Fruit fly (Drosophila melanogaster): Measurements from ENCODE around the gene ine.

Gene ine

dm6 chr2L:4454009-4454689, 22.7 kb downstream of the ine start, which contains the start of the genes Secp43 and ND-B8 (continued):
- TF ChIP-seq CG11456 (GFP tag; IDR thresholded peaks at IDR 0.05) (no peak), hbn (GFP tag; IDR thresholded peaks at IDR 0.05; ENCODE audit: partially characterized antibody) (peak; percentile 57), CrebB (tag; optimal IDR thresholded peaks at IDR 0.05) (no peak), Scr (GFP tag; IDR thresholded peaks at IDR 0.05; ENCODE audit: partially characterized antibody) (peak; percentile 74), zen (tag; optimal IDR thresholded peaks at IDR 0.05) (peak; percentile 59), exex (tag; optimal IDR thresholded peaks at IDR 0.05) (peak; percentile 16), Xbp1 (GFP tag; optimal IDR thresholded peaks at IDR 0.05) (peak; percentile 0), CG42726 (GFP tag; IDR thresholded peaks at IDR 0.05; ENCODE audit: partially characterized antibody) (peak; percentile 83), Usf (GFP tag; optimal IDR thresholded peaks at IDR 0.05) (no peak), chn (GFP tag; optimal IDR thresholded peaks at IDR 0.05) (no peak), gsb-n (tag; optimal IDR thresholded peaks at IDR 0.05) (no peak), CG3838 (GFP tag; optimal IDR thresholded peaks at IDR 0.05) (no peak), inv (GFP tag; IDR thresholded peaks at IDR 0.05; ENCODE audit: partially characterized antibody) (peak; percentile 63; the same call in 1 of the 2 replicates), CG9932 (GFP tag; IDR thresholded peaks at IDR 0.05) (peak; percentile 47; the same call in 1 of the 2 replicates), lab (GFP tag; optimal IDR thresholded peaks at IDR 0.05) (no peak), CG2875 (GFP tag; optimal IDR thresholded peaks at IDR 0.05) (no peak), NK7.1 (GFP tag; optimal IDR thresholded peaks at IDR 0.05) (no peak), Ets97D (GFP tag; optimal IDR thresholded peaks at IDR 0.05) (peak; percentile 81), CG15269 (tag; optimal IDR thresholded peaks at IDR 0.05) (no peak), grau (tag; optimal IDR thresholded peaks at IDR 0.05) (peak; percentile 6), Oli (tag; optimal IDR thresholded peaks at IDR 0.05) (no peak), sima (GFP tag; optimal IDR thresholded peaks at IDR 0.05) (no peak), HLHmδ (GFP tag; optimal IDR thresholded peaks at IDR 0.05) (no peak), fd64A (GFP tag; optimal IDR thresholded peaks at IDR 0.05) (no peak), CG9727 (GFP tag; optimal IDR thresholded peaks at IDR 0.05) (no peak), ase (GFP tag; IDR thresholded peaks at IDR 0.05) (no peak), CG6765 (GFP tag; optimal IDR thresholded peaks at IDR 0.05) (no peak), disco-r (GFP tag; optimal IDR thresholded peaks at IDR 0.05) (no peak), CG17568 (GFP tag; optimal IDR thresholded peaks at IDR 0.05) (no peak), H15 (GFP tag; IDR thresholded peaks at IDR 0.05) (no peak), Doc2 (GFP tag; IDR thresholded peaks at IDR 0.05) (no peak), MTF-1 (GFP tag; optimal IDR thresholded peaks at IDR 0.05; ENCODE audit: borderline replicate concordance) (no peak), usp (GFP tag; optimal IDR thresholded peaks at IDR 0.05) (no peak), dysf (GFP tag; IDR thresholded peaks at IDR 0.05) (no peak), org-1 (GFP tag; optimal IDR thresholded peaks at IDR 0.05) (no peak), Chrac-16 (GFP tag; optimal IDR thresholded peaks at IDR 0.05) (no peak), CG12155 (GFP tag; optimal IDR thresholded peaks at IDR 0.05) (no peak), CG10654 (GFP tag; optimal IDR thresholded peaks at IDR 0.05) (no peak), Abd-B (GFP tag; optimal IDR thresholded peaks at IDR 0.05) (peak; percentile 45), gfzf (GFP tag; optimal IDR thresholded peaks at IDR 0.05) (peak; percentile 72), CG12942 (GFP tag; optimal IDR thresholded peaks at IDR 0.05) (no peak), CG14860 (GFP tag; IDR thresholded peaks at IDR 0.05; ENCODE audit: partially characterized antibody) (peak; percentile 65), row (GFP tag; IDR thresholded peaks at IDR 0.05) (0 out of 3 replicates have a peak, but pooled peaks have one; percentile 8), chinmo (GFP tag; IDR thresholded peaks at IDR 0.05; ENCODE audit: partially characterized antibody) (peak; percentile 88; the same call in 2 of the 4 replicates), CG9437 (GFP tag; optimal IDR thresholded peaks at IDR 0.05) (peak; percentile 2), CG8290 (GFP tag; optimal IDR thresholded peaks at IDR 0.05) (peak; percentile 56), CG8290 (tag; optimal IDR thresholded peaks at IDR 0.05) (peak in 1 of 2 experiments; percentile 71), CG12769 (tag; optimal IDR thresholded peaks at IDR 0.05) (no peak), lilli (GFP tag; optimal IDR thresholded peaks at IDR 0.05) (no peak)
